Worm (Caenorhabditis elegans) whole organism, L2 larva: ENCODE results near the gene F33D4.6.

ENCODE experiments used
- ceh-16 ChIP-seq: fragments of 150-350 bp; optimal IDR thresholded peaks from 2 replicates; lab custom pipeline; 2014; ENCODE audit warnings: missing biosample characterization, missing genetic modification characterization
- ceh-82 ChIP-seq: fragments of 150-350 bp; optimal IDR thresholded peaks from 2 replicates; lab custom pipeline; 2014; ENCODE audit warnings: missing biosample characterization, missing genetic modification characterization
- egl-27 ChIP-seq: sonication (generic microtip); optimal IDR thresholded peaks from 3 replicates; lab custom pipeline; 2017; ENCODE audit warnings: missing biosample characterization, missing genetic modification reagents, missing genetic modification characterization
- elt-3 ChIP-seq: sonication (generic microtip); optimal IDR thresholded peaks from 2 replicates; lab custom pipeline; 2017; ENCODE audit warnings: missing biosample characterization, missing genetic modification characterization
- mbf-1 ChIP-seq: sonication (generic microtip); optimal IDR thresholded peaks from 2 replicates; lab custom pipeline; 2017; ENCODE audit warnings: missing biosample characterization, missing genetic modification characterization
- mdl-1 ChIP-seq, 2 experiments: fragments of 150-350 bp in 1 of 2; sonication (generic microtip) in 1 of 2; optimal IDR thresholded peaks; 2 replicates each; lab custom pipeline; 2017; ENCODE audit warnings: missing biosample characterization in 2 of 2, missing genetic modification characterization in 2 of 2
- skn-1 ChIP-seq: sonication (generic microtip); optimal IDR thresholded peaks from 2 replicates; lab custom pipeline; 2017; ENCODE audit warnings: missing biosample characterization, missing genetic modification characterization
- sma-3 ChIP-seq: sonication (generic microtip); optimal IDR thresholded peaks from 2 replicates; lab custom pipeline; 2016; ENCODE audit warnings: missing genetic modification reagents, missing genetic modification characterization, missing compliant biosample characterization
- unc-39 ChIP-seq: fragments of 150-350 bp; optimal IDR thresholded peaks from 2 replicates; lab custom pipeline; 2014; ENCODE audit warnings: missing biosample characterization, missing genetic modification characterization
- unc-62 ChIP-seq: fragments of 150-350 bp; optimal IDR thresholded peaks from 2 replicates; lab custom pipeline; 2014; ENCODE audit warnings: missing biosample characterization, missing genetic modification reagents, missing genetic modification characterization
- zag-1 ChIP-seq: fragments of 150-350 bp; optimal IDR thresholded peaks from 2 replicates; lab custom pipeline; 2014; ENCODE audit warnings: missing biosample characterization, missing genetic modification characterization
- ztf-11 ChIP-seq: sonication (generic microtip); optimal IDR thresholded peaks from 2 replicates; lab custom pipeline; 2017; ENCODE audit warnings: missing biosample characterization, missing genetic modification characterization

DNA sequence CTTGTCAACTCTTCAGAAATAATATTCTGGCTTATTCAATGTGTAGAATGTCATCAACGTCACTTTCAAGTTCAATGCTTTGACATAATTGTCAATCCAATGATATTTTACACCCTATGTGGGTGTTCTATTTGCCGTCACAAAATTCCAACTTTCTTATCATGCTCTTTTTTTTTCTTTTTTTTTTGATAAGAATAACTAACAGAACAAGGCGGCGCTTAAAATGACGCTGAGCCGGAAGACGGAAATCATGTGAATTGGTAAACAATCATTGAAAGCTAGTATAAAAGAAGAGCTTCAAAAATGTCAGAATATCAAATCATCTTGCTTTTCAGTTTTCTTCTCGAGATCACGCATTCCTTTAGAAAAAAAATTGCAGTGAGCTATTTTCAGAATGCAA lies 8.5 kb upstream of the F33D4.6 start, which contains the start of gene C50F7.5:
- no peak for TF ChIP-seq unc-62 (GFP tag; lab: Kevin White, UChicago)
- no peak for TF ChIP-seq skn-1
- no peak for TF ChIP-seq egl-27 (tag; lab: Kevin White, UChicago)
- no peak for TF ChIP-seq ceh-16 (tag; lab: Kevin White, UChicago)
- TF ChIP-seq zag-1 (tag; lab: Kevin White, UChicago) = no peak
- TF ChIP-seq ceh-82 = no peak
- TF ChIP-seq mbf-1 (tag; lab: Kevin White, UChicago) = no peak
- TF ChIP-seq sma-3 (GFP tag; lab: Kevin White, UChicago) = no peak
- TF ChIP-seq ztf-11 (tag; lab: Kevin White, UChicago) = no peak
- no peak for TF ChIP-seq elt-3 (tag; lab: Kevin White, UChicago)
- TF ChIP-seq unc-39 (tag; lab: Kevin White, UChicago) = no peak
- no peak for TF ChIP-seq mdl-1 (tag; optimal IDR thresholded peaks at IDR 0.05; lab: Kevin White, UChicago)
